Fruit fly (Drosophila melanogaster): ENCODE data around the gene Orct.

Gene Orct

dm6 chr3R:24271071-24271470 lies 5.0 kb upstream of the Orct start, which contains the start of gene jar (continued):
- no peak for TF ChIP-seq CG2889 (GFP tag; IDR thresholded peaks at IDR 0.05)
- no peak for TF ChIP-seq Gsc (GFP tag; IDR thresholded peaks at IDR 0.05)
- TF ChIP-seq CG9876 (GFP tag; optimal IDR thresholded peaks at IDR 0.05), result no peak
- no peak for TF ChIP-seq al (GFP tag; IDR thresholded peaks at IDR 0.05)
- peak; percentile 12 for TF ChIP-seq lilli (GFP tag; optimal IDR thresholded peaks at IDR 0.05)
- TF ChIP-seq sr (GFP tag; IDR thresholded peaks at IDR 0.05), result 0 out of 3 replicates have a peak, but pooled peaks have one; percentile 41
- TF ChIP-seq Spps (tag; optimal IDR thresholded peaks at IDR 0.05), result no peak
- no peak for TF ChIP-seq Lpt (GFP tag; optimal IDR thresholded peaks at IDR 0.05)
- no peak; the same call in 1 of the 2 replicates for TF ChIP-seq CG31441 (GFP tag; IDR thresholded peaks at IDR 0.05)
- no peak for TF ChIP-seq Sox100B (GFP tag; optimal IDR thresholded peaks at IDR 0.05)
- TF ChIP-seq Abd-B (GFP tag; optimal IDR thresholded peaks at IDR 0.05), result no peak
- no peak for TF ChIP-seq CG11560 (tag; IDR thresholded peaks at IDR 0.05)
- no peak for TF ChIP-seq CG11093 (GFP tag; IDR thresholded peaks at IDR 0.05)
- no peak for TF ChIP-seq CG11456 (GFP tag; IDR thresholded peaks at IDR 0.05)
- no peak for TF ChIP-seq CG3838 (GFP tag; optimal IDR thresholded peaks at IDR 0.05)
- TF ChIP-seq CG6791 (GFP tag; IDR thresholded peaks at IDR 0.05; ENCODE audit: partially characterized antibody), result peak; percentile 91
- TF ChIP-seq Hmr (GFP tag; optimal IDR thresholded peaks at IDR 0.05), result peak; percentile 59
- TF ChIP-seq ewg (GFP tag; optimal IDR thresholded peaks at IDR 0.05), result peak; percentile 47
- peak; percentile 79 for TF ChIP-seq CG34376 (GFP tag; optimal IDR thresholded peaks at IDR 0.05)
- TF ChIP-seq CG8765 (GFP tag; IDR thresholded peaks at IDR 0.05), result peak; percentile 40; the same call in 1 of the 2 replicates
- no peak for TF ChIP-seq ind (GFP tag; optimal IDR thresholded peaks at IDR 0.05)
- no peak for TF ChIP-seq toy (GFP tag; IDR thresholded peaks at IDR 0.05)
- no peak; the same call in 2 of the 3 replicates for TF ChIP-seq B-H1 (GFP tag; IDR thresholded peaks at IDR 0.05)
- TF ChIP-seq Opbp (GFP tag; IDR thresholded peaks at IDR 0.05; ENCODE audit: partially characterized antibody), result peak; percentile 95
- no peak for TF ChIP-seq pnt (GFP tag; optimal IDR thresholded peaks at IDR 0.05)
- TF ChIP-seq CG6654 (GFP tag; optimal IDR thresholded peaks at IDR 0.05), result no peak
- TF ChIP-seq grn (GFP tag; optimal IDR thresholded peaks at IDR 0.05), result peak; percentile 71
- no peak for TF ChIP-seq CG14965 (GFP tag; optimal IDR thresholded peaks at IDR 0.05; ENCODE audit: borderline replicate concordance)
- TF ChIP-seq CG7786 (GFP tag; optimal IDR thresholded peaks at IDR 0.05), result no peak
- no peak for TF ChIP-seq chif (GFP tag; optimal IDR thresholded peaks at IDR 0.05)
- peak; percentile 48; the same call in 1 of the 2 replicates for TF ChIP-seq seq (GFP tag; IDR thresholded peaks at IDR 0.05)
- TF ChIP-seq Sox102F (GFP tag; optimal IDR thresholded peaks at IDR 0.05), result no peak
- TF ChIP-seq ems (GFP tag; optimal IDR thresholded peaks at IDR 0.05), result peak; percentile 14
- no peak; the same call in 2 of the 3 replicates for TF ChIP-seq Optix (GFP tag; IDR thresholded peaks at IDR 0.05)
- peak; percentile 31 for TF ChIP-seq nau (GFP tag; optimal IDR thresholded peaks at IDR 0.05)
- TF ChIP-seq vvl (GFP tag; IDR thresholded peaks at IDR 0.05), result peak; percentile 82
- TF ChIP-seq Vsx1 (GFP tag; optimal IDR thresholded peaks at IDR 0.05), result peak; percentile 12
- no peak for TF ChIP-seq ftz-f1 (GFP tag; optimal IDR thresholded peaks at IDR 0.05)
- TF ChIP-seq lov (optimal IDR thresholded peaks at IDR 0.05), result no peak
- TF ChIP-seq lov (GFP tag; IDR thresholded peaks at IDR 0.05), result 0 out of 3 replicates have a peak, but pooled peaks have one; percentile 32
- TF ChIP-seq pho (GFP tag; optimal IDR thresholded peaks at IDR 0.05), result peak; percentile 12
- TF ChIP-seq H2.0 (GFP tag; IDR thresholded peaks at IDR 0.05), result no peak
- no peak for TF ChIP-seq cas (GFP tag; IDR thresholded peaks at IDR 0.05)
- peak; percentile 95; the same call in 3 of the 4 replicates for TF ChIP-seq chinmo (GFP tag; IDR thresholded peaks at IDR 0.05; ENCODE audit: partially characterized antibody)
- no peak for TF ChIP-seq CG16863 (GFP tag; optimal IDR thresholded peaks at IDR 0.05)
- no peak for TF ChIP-seq Taf1 (GFP tag; IDR thresholded peaks at IDR 0.05)
- peak; percentile 84 for TF ChIP-seq trem (tag; optimal IDR thresholded peaks at IDR 0.05)
- TF ChIP-seq CG12744 (GFP tag; optimal IDR thresholded peaks at IDR 0.05), result no peak
- TF ChIP-seq CG15514 (GFP tag; optimal IDR thresholded peaks at IDR 0.05), result peak; percentile 85
- TF ChIP-seq CG16813 (GFP tag; IDR thresholded peaks at IDR 0.05; ENCODE audit: partially characterized antibody), result peak; percentile 85
- 0 out of 2 replicates have a peak, but pooled peaks have one; percentile 9 for TF ChIP-seq crol (GFP tag; IDR thresholded peaks at IDR 0.05)
- no peak for TF ChIP-seq bsh (GFP tag; optimal IDR thresholded peaks at IDR 0.05)
